Fruit fly (Drosophila melanogaster) whole organism, prepupa: ENCODE results near the gene Tomosyn.

Experiments
- CG10631 ChIP-seq: fragments of 200-800 bp; sonication (Bioruptor generic); optimal IDR thresholded peaks from 2 replicates; lab custom pipeline; 2016; ENCODE audit warnings: missing biosample characterization, missing genetic modification characterization
- CG11294 ChIP-seq: fragments of 200-800 bp; sonication (Bioruptor generic); IDR thresholded peaks from 2 replicates; pipeline ENCODE4 v1.3.6; 2022; ENCODE audit warnings: missing biosample characterization, missing genetic modification characterization
- CG11762 ChIP-seq: fragments of 200-800 bp; sonication (Bioruptor generic); optimal IDR thresholded peaks from 3 replicates; lab custom pipeline; 2016; ENCODE audit warnings: missing biosample characterization, missing genetic modification characterization; ENCODE audit not compliant: insufficient read depth
- CG11902 ChIP-seq: fragments of 200-800 bp; sonication (Bioruptor generic); optimal IDR thresholded peaks from 3 replicates; lab custom pipeline; 2016; ENCODE audit warnings: missing biosample characterization, missing genetic modification characterization
- CG15336 ChIP-seq: fragments of 200-800 bp; sonication (Bioruptor generic); IDR thresholded peaks from 2 replicates; pipeline ENCODE4 v1.3.6; 2022; ENCODE audit warnings: missing biosample characterization, missing genetic modification characterization
- CG16779 ChIP-seq: fragments of 200-800 bp; sonication (Bioruptor generic); optimal IDR thresholded peaks from 3 replicates; lab custom pipeline; 2017; ENCODE audit warnings: missing biosample characterization, mild to moderate bottlenecking, missing genetic modification characterization
- CG32006 ChIP-seq: fragments of 200-800 bp; sonication (Bioruptor generic); optimal IDR thresholded peaks from 3 replicates; lab custom pipeline; 2017; ENCODE audit warnings: missing biosample characterization, mild to moderate bottlenecking, missing genetic modification characterization
- CG34406 ChIP-seq: fragments of 200-800 bp; sonication (Bioruptor generic); optimal IDR thresholded peaks from 3 replicates; lab custom pipeline; 2016; ENCODE audit warnings: missing biosample characterization, missing genetic modification characterization
- CG4318 ChIP-seq: fragments of 200-800 bp; sonication (Bioruptor generic); optimal IDR thresholded peaks from 3 replicates; lab custom pipeline; 2017; ENCODE audit warnings: missing biosample characterization, mild to moderate bottlenecking, missing genetic modification characterization
- CG6163 ChIP-seq: fragments of 200-800 bp; sonication (Bioruptor generic); IDR thresholded peaks from 3 replicates; pipeline ENCODE4 v1.3.6; 2022; ENCODE audit warnings: missing biosample characterization, missing genetic modification characterization
- CG6808 ChIP-seq: fragments of 200-800 bp; sonication (Bioruptor generic); optimal IDR thresholded peaks from 3 replicates; lab custom pipeline; 2017; ENCODE audit warnings: missing biosample characterization, missing genetic modification characterization, mild to moderate bottlenecking, moderate library complexity, missing genetic modification reagents
- CG8119 ChIP-seq: fragments of 200-800 bp; sonication (Bioruptor generic); IDR thresholded peaks from 3 replicates; pipeline ENCODE4 v1.3.6; 2022; ENCODE audit warnings: missing biosample characterization, missing genetic modification characterization
- CG9139 ChIP-seq: fragments of 200-800 bp; sonication (Bioruptor generic); optimal IDR thresholded peaks from 3 replicates; lab custom pipeline; 2017; ENCODE audit warnings: missing biosample characterization, mild to moderate bottlenecking, missing genetic modification characterization
- Eip75B ChIP-seq: fragments of 200-800 bp; sonication (Bioruptor generic); optimal IDR thresholded peaks from 3 replicates; lab custom pipeline; 2016; ENCODE audit warnings: missing biosample characterization, missing genetic modification characterization
- Eip78C ChIP-seq: fragments of 200-800 bp; sonication (Bioruptor generic); peaks from one replicate; lab custom pipeline; 2016; ENCODE audit warnings: missing biosample characterization, missing genetic modification characterization
- Ets21C ChIP-seq: fragments of 200-800 bp; sonication (Bioruptor generic); optimal IDR thresholded peaks from 3 replicates; lab custom pipeline; 2016; ENCODE audit warnings: missing biosample characterization, missing genetic modification characterization
- Hr38 ChIP-seq: sonication (Bioruptor generic); optimal IDR thresholded peaks from 2 replicates; lab custom pipeline; 2016; ENCODE audit warnings: missing biosample characterization, missing genetic modification characterization
- Hr39 ChIP-seq: fragments of 200-800 bp; sonication (Bioruptor generic); optimal IDR thresholded peaks from 2 replicates; lab custom pipeline; 2016; ENCODE audit warnings: missing biosample characterization, missing genetic modification characterization
- Hr4 ChIP-seq: fragments of 200-800 bp; sonication (Bioruptor generic); optimal IDR thresholded peaks from 3 replicates; lab custom pipeline; 2016; ENCODE audit warnings: missing biosample characterization, missing genetic modification characterization
- Lpt ChIP-seq: fragments of 200-800 bp; sonication (Bioruptor generic); optimal IDR thresholded peaks from 3 replicates; lab custom pipeline; 2016; ENCODE audit warnings: missing biosample characterization, missing genetic modification characterization
- Met ChIP-seq: fragments of 200-800 bp; sonication (Bioruptor generic); optimal IDR thresholded peaks from 3 replicates; lab custom pipeline; 2016; ENCODE audit warnings: missing biosample characterization, missing genetic modification characterization
- OdsH ChIP-seq: fragments of 200-800 bp; sonication (Bioruptor generic); optimal IDR thresholded peaks from 3 replicates; lab custom pipeline; 2016; ENCODE audit warnings: missing biosample characterization, missing genetic modification characterization
- Sox14 ChIP-seq: fragments of 200-800 bp; sonication (Bioruptor generic); optimal IDR thresholded peaks from 3 replicates; lab custom pipeline; 2016; ENCODE audit warnings: missing biosample characterization, missing genetic modification characterization
- Sox15 ChIP-seq: fragments of 200-800 bp; sonication (Bioruptor generic); optimal IDR thresholded peaks from 3 replicates; lab custom pipeline; 2016; ENCODE audit warnings: missing biosample characterization, missing genetic modification characterization
- achi ChIP-seq: fragments of 200-800 bp; sonication (Bioruptor generic); optimal IDR thresholded peaks from 3 replicates; lab custom pipeline; 2016; ENCODE audit warnings: missing biosample characterization, missing genetic modification characterization
- acj6 ChIP-seq: fragments of 200-800 bp; sonication (Bioruptor generic); optimal IDR thresholded peaks from 3 replicates; lab custom pipeline; 2016; ENCODE audit warnings: missing biosample characterization, missing genetic modification characterization
- cyc ChIP-seq: fragments of 200-800 bp; sonication (Bioruptor generic); optimal IDR thresholded peaks from 3 replicates; lab custom pipeline; 2016; ENCODE audit warnings: missing biosample characterization, missing genetic modification characterization
- dac ChIP-seq: fragments of 200-800 bp; sonication (Bioruptor generic); optimal IDR thresholded peaks from 2 replicates; lab custom pipeline; 2017; ENCODE audit warnings: missing biosample characterization, mild to moderate bottlenecking, missing genetic modification characterization
- dsx ChIP-seq: fragments of 200-800 bp; optimal IDR thresholded peaks from 3 replicates; lab custom pipeline; 2019; ENCODE audit warnings: missing biosample characterization, mild to moderate bottlenecking, missing genetic modification characterization, moderate library complexity; ENCODE audit not compliant: poor library complexity, severe bottlenecking
- esn ChIP-seq: fragments of 200-800 bp; sonication (Bioruptor generic); optimal IDR thresholded peaks from 2 replicates; lab custom pipeline; 2016; ENCODE audit warnings: missing biosample characterization, mild to moderate bottlenecking, missing genetic modification characterization, moderate library complexity
- fd85E ChIP-seq: fragments of 200-800 bp; sonication (Bioruptor generic); optimal IDR thresholded peaks from 3 replicates; lab custom pipeline; 2016; ENCODE audit warnings: missing biosample characterization, missing genetic modification characterization
- fkh ChIP-seq: fragments of 200-800 bp; sonication (Bioruptor generic); optimal IDR thresholded peaks from 3 replicates; lab custom pipeline; 2017; ENCODE audit warnings: missing biosample characterization, mild to moderate bottlenecking, missing genetic modification characterization, moderate library complexity
- net ChIP-seq: fragments of 200-800 bp; sonication (Bioruptor generic); optimal IDR thresholded peaks from 3 replicates; lab custom pipeline; 2016; ENCODE audit warnings: missing biosample characterization, missing genetic modification characterization
- pdm3 ChIP-seq: fragments of 200-800 bp; sonication (Bioruptor generic); optimal IDR thresholded peaks from 3 replicates; lab custom pipeline; 2016; ENCODE audit warnings: missing biosample characterization, missing genetic modification characterization
- salr ChIP-seq, 2 experiments: fragments of 200-800 bp; sonication (Bioruptor generic); optimal IDR thresholded peaks; 3 replicates each; lab custom pipeline; 2016 to 2018; ENCODE audit warnings: missing biosample characterization in 2 of 2, missing genetic modification characterization in 2 of 2, mild to moderate bottlenecking in 1 of 2
- spab ChIP-seq: fragments of 200-800 bp; sonication (Bioruptor generic); optimal IDR thresholded peaks from 2 replicates; lab custom pipeline; 2017; ENCODE audit warnings: missing biosample characterization, mild to moderate bottlenecking, missing genetic modification characterization, missing genetic modification reagents
- ss ChIP-seq, 2 experiments: fragments of 200-800 bp; sonication (Bioruptor generic); optimal IDR thresholded peaks; 2 replicates in 1 of 2; 3 replicates in 1 of 2; lab custom pipeline; 2017 to 2018; ENCODE audit warnings: mild to moderate bottlenecking in 2 of 2, missing biosample characterization in 2 of 2, missing genetic modification characterization in 2 of 2, moderate library complexity in 1 of 2
- topi ChIP-seq: fragments of 200-800 bp; sonication (Bioruptor generic); optimal IDR thresholded peaks from 3 replicates; lab custom pipeline; 2016; ENCODE audit warnings: missing biosample characterization, missing genetic modification characterization
- vri ChIP-seq: fragments of 200-800 bp; sonication (Bioruptor generic); optimal IDR thresholded peaks from 3 replicates; lab custom pipeline; 2016; ENCODE audit warnings: missing biosample characterization, mild to moderate bottlenecking, missing genetic modification characterization

Gene Tomosyn

DNA sequence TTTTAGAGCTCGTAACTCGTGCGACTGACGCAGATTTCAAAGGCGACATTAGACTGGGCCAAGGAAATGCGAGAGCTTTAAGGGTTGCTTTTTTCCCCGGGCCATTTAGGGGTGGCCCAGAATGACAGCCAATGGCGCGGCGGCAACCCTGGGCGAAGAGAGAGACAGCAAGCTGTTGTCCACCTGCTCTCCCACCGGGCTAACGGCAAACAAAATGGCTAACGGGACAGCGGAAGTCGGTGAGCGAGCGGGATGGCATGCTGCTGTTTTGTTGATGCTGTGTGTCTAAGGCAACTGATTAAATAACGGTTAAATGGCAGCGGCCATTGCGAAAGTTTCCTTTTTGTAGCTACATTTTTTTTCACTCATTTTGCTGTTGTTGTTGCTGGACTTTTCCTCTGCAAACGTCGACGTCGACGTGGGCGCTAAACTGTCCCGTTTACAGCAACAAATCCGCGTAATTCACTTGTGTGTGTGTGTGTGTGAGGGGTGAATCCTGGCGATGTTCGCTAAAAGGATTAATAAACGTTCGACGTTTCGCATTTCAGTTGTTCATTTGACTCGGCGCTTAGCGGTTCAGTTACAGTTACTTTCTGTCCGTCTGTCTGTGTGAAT, 15.5 kb upstream of the Tomosyn start, which contains the start of gene CG11085:
Gene CG11085 (plus strand): TSS at position 565 of the 615 bp plus-strand sequence.
- TF ChIP-seq fkh = no peak
- TF ChIP-seq salr (GFP tag; optimal IDR thresholded peaks at IDR 0.05; lab: Kevin White, UChicago) = no peak
- no peak for TF ChIP-seq fd85E (GFP tag; lab: Kevin White, UChicago)
- TF ChIP-seq dsx (GFP tag; lab: Kevin White, UChicago) = no peak
- no peak for TF ChIP-seq dac
- TF ChIP-seq, all 60 proteins: peak for 0

DNA sequence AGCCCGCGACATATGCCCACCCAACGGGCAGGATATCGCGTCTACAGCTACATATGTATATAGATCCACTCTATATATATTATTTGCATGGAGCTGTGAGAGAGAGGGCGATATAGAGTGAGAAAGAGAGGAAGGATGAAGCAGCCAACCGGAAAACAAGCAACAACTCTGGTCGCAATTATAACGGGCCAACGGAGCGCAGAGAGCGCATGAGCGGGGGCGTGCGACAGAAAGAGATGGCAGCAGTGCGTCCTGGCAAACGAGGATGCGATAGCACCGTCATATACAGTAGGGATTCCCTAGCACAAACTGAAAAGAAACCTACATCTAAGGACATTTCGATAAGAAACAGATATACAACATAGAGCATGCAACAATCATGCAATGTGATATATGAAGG, 9.8 kb upstream of the Tomosyn start:
- TF ChIP-seq fd85E (GFP tag; lab: Kevin White, UChicago) = no peak
- no peak for TF ChIP-seq cyc (GFP tag; lab: Kevin White, UChicago)
- no peak for TF ChIP-seq achi
- no peak for TF ChIP-seq CG32006 (GFP tag; lab: Kevin White, UChicago)
- TF ChIP-seq Ets21C (GFP tag; lab: Kevin White, UChicago) = no peak
- TF ChIP-seq Hr39 = no peak
- TF ChIP-seq OdsH = no peak
- TF ChIP-seq Hr4 = no peak
- no peak for TF ChIP-seq CG4318 (GFP tag; lab: Kevin White, UChicago)
- TF ChIP-seq CG16779 (tag; lab: Kevin White, UChicago) = no peak

DNA sequence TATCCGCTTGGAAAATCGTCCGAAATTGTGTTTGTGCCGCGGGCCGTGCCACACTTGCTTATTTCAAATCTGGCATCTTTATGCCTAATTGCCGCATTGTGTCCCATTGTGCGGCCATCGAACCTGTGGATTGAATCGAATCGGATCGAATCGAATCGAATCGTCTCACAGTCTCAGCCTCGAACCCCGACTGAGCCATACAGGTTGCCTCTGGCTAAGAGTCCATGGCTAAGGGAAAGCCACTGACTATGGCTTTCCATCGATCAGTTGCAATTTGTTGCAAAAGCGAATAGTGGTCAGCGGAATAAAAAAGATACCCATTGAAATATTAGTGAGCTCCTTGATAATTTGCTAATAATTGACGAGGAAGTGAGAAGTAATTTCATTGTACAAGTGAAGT, 7.4 kb upstream of the Tomosyn start, which contains the start of gene CG15728:
Gene CG15728 (plus strand): TSS at position 301 of the 400 bp plus-strand sequence.
- TF ChIP-seq Eip75B (GFP tag; lab: Kevin White, UChicago) (no peak), Sox14 (GFP tag; lab: Kevin White, UChicago) (no peak), CG11762 (GFP tag; lab: Kevin White, UChicago) (no peak)
- TF ChIP-seq, all 60 proteins: peak for 0

DNA sequence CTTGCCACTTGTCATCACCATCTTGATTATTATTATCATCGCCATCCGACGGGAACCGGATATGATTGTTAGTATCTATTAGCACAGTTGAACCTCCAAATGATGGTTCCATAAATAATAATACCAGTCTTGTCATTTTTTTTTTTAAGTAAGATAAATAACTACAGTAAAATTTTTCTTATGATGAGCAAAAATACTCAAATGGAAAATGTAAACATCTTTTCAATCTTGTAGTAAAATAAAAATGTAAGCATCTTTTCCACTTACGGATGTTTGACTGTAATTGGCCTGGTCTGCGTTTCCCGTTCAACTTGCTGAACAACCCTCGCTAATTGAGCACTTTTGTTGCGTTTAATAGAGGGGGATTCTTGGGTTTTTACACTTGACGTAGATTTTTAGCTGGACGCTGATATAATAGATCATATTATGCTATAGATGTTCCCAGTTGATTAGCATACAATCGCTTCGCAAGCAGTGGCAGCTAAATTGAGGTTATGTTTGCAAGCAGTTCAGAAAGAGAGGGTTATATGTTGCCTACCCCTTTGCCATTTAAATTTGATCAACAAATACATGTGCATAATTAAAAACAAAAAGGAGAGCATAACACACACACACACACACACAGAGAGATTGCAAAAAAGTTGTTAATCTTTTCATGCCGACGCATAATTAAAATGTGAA, 5.7 kb upstream of the Tomosyn start:
- TF ChIP-seq Eip78C (GFP tag; lab: Kevin White, UChicago) = peak; percentile 49
- no peak for TF ChIP-seq achi

DNA sequence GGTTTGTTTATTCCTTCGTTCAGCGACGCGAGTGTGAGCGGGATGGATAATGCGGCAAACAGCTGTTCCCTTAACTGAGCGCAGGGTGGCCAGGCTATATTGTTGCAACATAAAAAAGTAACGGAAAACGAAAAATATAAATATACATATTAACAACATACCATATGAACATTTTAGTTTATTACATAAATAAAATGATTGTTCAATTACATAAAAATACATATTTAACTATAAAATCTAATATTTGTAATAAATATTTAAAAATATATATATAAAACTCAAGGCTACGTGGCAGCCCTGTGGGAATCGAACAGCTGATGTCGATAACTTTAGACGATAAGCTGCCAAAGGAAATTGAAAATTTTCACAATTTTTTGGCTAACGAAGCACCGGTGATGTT, 1.8 kb upstream of the Tomosyn start, which contains the start of the genes Aven and CG2540:
Gene Aven (minus strand): TSS at position 77 of the 400 bp plus-strand sequence.
Gene CG2540 (plus strand): TSS at position 315 of the 400 bp plus-strand sequence.
- TF ChIP-seq achi (peak; percentile 82), CG6808 (peak; percentile 76), CG4318 (GFP tag; lab: Kevin White, UChicago) (peak; percentile 69), net (GFP tag; lab: Kevin White, UChicago) (peak; percentile 64), fd85E (GFP tag; lab: Kevin White, UChicago) (no peak), esn (GFP tag; lab: Kevin White, UChicago) (peak; percentile 77), OdsH (peak; percentile 74), Sox14 (GFP tag; lab: Kevin White, UChicago) (peak; percentile 43), acj6 (GFP tag; lab: Kevin White, UChicago) (peak; percentile 81), CG34406 (GFP tag; lab: Kevin White, UChicago) (peak; percentile 76), CG6163 (GFP tag; lab: Robert Waterston, UW) (0 out of 3 replicates have a peak, but pooled peaks have one; percentile 39), cyc (GFP tag; lab: Kevin White, UChicago) (peak; percentile 40), Hr39 (peak; percentile 1), Met (GFP tag; lab: Kevin White, UChicago) (peak; percentile 59), vri (GFP tag; lab: Kevin White, UChicago) (no peak), CG15336 (GFP tag; lab: Robert Waterston, UW) (peak; percentile 78), topi (GFP tag; lab: Kevin White, UChicago) (peak; percentile 59), CG9139 (peak; percentile 61), pdm3 (peak; percentile 56), Hr38 (GFP tag; lab: Kevin White, UChicago) (no peak), CG11902 (GFP tag; lab: Kevin White, UChicago) (peak; percentile 13), CG10631 (GFP tag; lab: Kevin White, UChicago) (peak; percentile 72), spab (peak; percentile 60), Lpt (GFP tag; lab: Kevin White, UChicago) (peak; percentile 49), CG11294 (no peak), Ets21C (GFP tag; lab: Kevin White, UChicago) (no peak), CG8119 (GFP tag; lab: Robert Waterston, UW) (peak; percentile 76), ss (GFP tag; optimal IDR thresholded peaks at IDR 0.05; lab: Kevin White, UChicago) (peak; percentile 62 to 84), CG32006 (GFP tag; lab: Kevin White, UChicago) (peak; percentile 81), Sox15 (GFP tag; lab: Kevin White, UChicago) (peak; percentile 48), CG11762 (GFP tag; lab: Kevin White, UChicago) (peak; percentile 36), dac (peak; percentile 70), dsx (GFP tag; lab: Kevin White, UChicago) (peak; percentile 85)
